Fruit fly (Drosophila melanogaster) whole organism, pupa: ENCODE data around the gene CG4733.

Experiments
- CG14655 ChIP-seq: fragments of 200-800 bp; sonication (Bioruptor generic); optimal IDR thresholded peaks from 3 replicates; lab custom pipeline; 2017; ENCODE audit warnings: mild to moderate bottlenecking, missing biosample characterization, missing genetic modification reagents, missing genetic modification characterization
- CG15710 ChIP-seq: fragments of 200-800 bp; sonication (Bioruptor generic); optimal IDR thresholded peaks from 2 replicates; lab custom pipeline; 2018; ENCODE audit warnings: missing biosample characterization, mild to moderate bottlenecking, missing genetic modification characterization, moderate library complexity
- CG34367 ChIP-seq: fragments of 200-800 bp; sonication (Bioruptor generic); optimal IDR thresholded peaks from 2 replicates; lab custom pipeline; 2018; ENCODE audit warnings: missing biosample characterization, mild to moderate bottlenecking, missing genetic modification characterization
- Ets98B ChIP-seq: fragments of 200-800 bp; sonication (Bioruptor generic); IDR thresholded peaks from 2 replicates; pipeline ENCODE4 v1.3.6; 2022; ENCODE audit warnings: missing biosample characterization, missing genetic modification characterization

- TF ChIP-seq CG14655 (GFP tag; lab: Kevin White, UChicago) (no peak), CG15710 (no peak), Ets98B (GFP tag; lab: Robert Waterston, UW) (no peak), CG34367 (tag; lab: Kevin White, UChicago) (no peak)
These were observed 31.5 kb upstream of the CG4733 start for dm6 chr3R:19858944-19859343.
